Worm (Caenorhabditis elegans): ENCODE data around the gene ins-17.

The ins-17 gene

DNA sequence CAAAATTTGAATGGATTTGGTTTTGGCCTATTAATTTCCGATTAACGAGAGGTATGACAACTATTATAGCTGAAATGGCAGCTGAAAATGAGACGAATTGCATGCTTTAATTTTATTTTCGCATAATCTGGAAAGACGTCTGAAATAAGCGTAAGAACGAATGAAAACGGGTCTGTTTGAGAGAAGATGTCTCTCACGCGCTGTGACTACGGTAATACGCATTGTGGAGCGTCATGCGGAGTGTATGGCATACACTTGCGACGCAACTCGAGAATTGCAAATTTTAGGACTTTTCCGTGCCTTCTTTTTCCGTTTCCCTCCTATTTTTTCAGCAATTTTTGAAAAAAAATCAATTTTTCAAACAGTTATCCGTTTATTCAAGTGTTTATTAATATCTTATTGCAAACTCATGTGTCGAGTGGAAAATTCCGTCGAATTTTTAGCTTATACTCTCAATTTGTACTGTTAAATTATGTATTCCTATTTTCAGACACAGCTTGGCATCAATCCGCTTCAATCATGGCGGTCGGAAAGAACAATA lies 1.9 kb downstream of the ins-17 start, which contains the start of gene rps-1 (continued):
- TF ChIP-seq lsy-27 (tag; optimal IDR thresholded peaks at IDR 0.05; ENCODE audit: borderline replicate concordance, insufficient read depth) (peak; percentile 77), pbrm-1 (GFP tag; IDR thresholded peaks at IDR 0.05) (peak; percentile 99), atf-7 (tag; optimal IDR thresholded peaks at IDR 0.05) (peak; percentile 96), mes-4 (tag; optimal IDR thresholded peaks at IDR 0.05) (no peak), die-1 (tag; optimal IDR thresholded peaks at IDR 0.05) (peak; percentile 63), sdz-38 (tag; optimal IDR thresholded peaks at IDR 0.05) (no peak), him-1 (tag; optimal IDR thresholded peaks at IDR 0.05) (peak; percentile 70), ceh-40 (GFP tag; IDR thresholded peaks at IDR 0.05) (peak; percentile 43; the same call in 1 of the 2 replicates), ekl-4 (GFP tag; IDR thresholded peaks at IDR 0.05) (peak; percentile 97), unc-130 (GFP tag; optimal IDR thresholded peaks at IDR 0.05) (peak; percentile 85), hrde-1 (tag; optimal IDR thresholded peaks at IDR 0.05; ENCODE audit: borderline replicate concordance) (peak; percentile 80), ZK185.1 (tag; optimal IDR thresholded peaks at IDR 0.05; ENCODE audit: poor library complexity, severe bottlenecking) (peak; percentile 98), Y53F4B.3 (GFP tag; IDR thresholded peaks at IDR 0.05) (peak; percentile 61; the same call in 1 of the 2 replicates), F37B4.10 (GFP tag; IDR thresholded peaks at IDR 0.05) (0 out of 2 replicates have a peak, but pooled peaks have one; percentile 91), bed-2 (GFP tag; IDR thresholded peaks at IDR 0.05) (peak; percentile 68; the same call in 1 of the 2 replicates), F57C9.4 (tag; optimal IDR thresholded peaks at IDR 0.05) (peak; percentile 31), let-526 (GFP tag; IDR thresholded peaks at IDR 0.05) (peak; percentile 95), hmg-1.2 (GFP tag; IDR thresholded peaks at IDR 0.05) (peak; percentile 89), mel-28 (tag; optimal IDR thresholded peaks at IDR 0.05; ENCODE audit: borderline replicate concordance) (no peak), ceh-100 (GFP tag; IDR thresholded peaks at IDR 0.05) (peak; percentile 86), ztf-26 (tag; optimal IDR thresholded peaks at IDR 0.05) (peak; percentile 98), madf-8 (GFP tag; conservative IDR thresholded peaks at IDR 0.05) (peak; percentile 79), B0035.1 (tag; optimal IDR thresholded peaks at IDR 0.05) (peak; percentile 87), xnd-1 (tag; optimal IDR thresholded peaks at IDR 0.05) (peak; percentile 76), rpc-1 (optimal IDR thresholded peaks at IDR 0.05) (peak; percentile 38), rpc-1 (tag; optimal IDR thresholded peaks at IDR 0.05) (peak; percentile 6), C17E4.6 (GFP tag; IDR thresholded peaks at IDR 0.05) (peak; percentile 96), pha-4 (tag; optimal IDR thresholded peaks at IDR 0.05) (peak; percentile 94), bed-1 (GFP tag; IDR thresholded peaks at IDR 0.05) (no peak), cebp-1 (GFP tag; IDR thresholded peaks at IDR 0.05) (peak; percentile 83), cebp-1 (tag; optimal IDR thresholded peaks at IDR 0.05) (peak; percentile 96), dpff-1 (tag; optimal IDR thresholded peaks at IDR 0.05) (no peak), unc-62 (GFP tag; optimal IDR thresholded peaks at IDR 0.05) (peak; percentile 76), attf-5 (GFP tag; optimal IDR thresholded peaks at IDR 0.05) (peak; percentile 98), Y67H2A.10 (GFP tag; conservative IDR thresholded peaks at IDR 0.05) (peak; percentile 85), B0261.1 (tag; optimal IDR thresholded peaks at IDR 0.05) (peak; percentile 51), repo-1 (tag; optimal IDR thresholded peaks at IDR 0.05) (peak; percentile 98), nhr-80 (tag; optimal IDR thresholded peaks at IDR 0.05) (peak; percentile 95), Y95B8A.8 (GFP tag; IDR thresholded peaks at IDR 0.05) (peak; percentile 93), athp-1 (tag; optimal IDR thresholded peaks at IDR 0.05) (peak; percentile 90), dpl-1 (GFP tag; optimal IDR thresholded peaks at IDR 0.05) (peak; percentile 90), attf-6 (GFP tag; IDR thresholded peaks at IDR 0.05) (peak; percentile 72; the same call in 1 of the 2 replicates), somi-1 (GFP tag; optimal IDR thresholded peaks at IDR 0.05) (peak; percentile 94), egl-18 (GFP tag; IDR thresholded peaks at IDR 0.05) (peak; percentile 90), lag-1 (GFP tag; IDR thresholded peaks at IDR 0.05) (peak; percentile 78; the same call in 1 of the 2 replicates), attf-3 (GFP tag; conservative IDR thresholded peaks at IDR 0.05) (peak; percentile 81), nfyb-1 (GFP tag; IDR thresholded peaks at IDR 0.05) (peak; percentile 99), ztf-28 (GFP tag; IDR thresholded peaks at IDR 0.05) (peak; percentile 90), tbx-9 (tag; optimal IDR thresholded peaks at IDR 0.05; ENCODE audit: borderline replicate concordance) (no peak)

All from whole organism, young adult.